Fruit fly (Drosophila melanogaster): Measurements from ENCODE around the gene CG14285.

The CG14285 gene

dm6 chr3R:19073002-19073401, 48.1 kb downstream of the CG14285 start (continued):
- TF ChIP-seq CG18764 (GFP tag; optimal IDR thresholded peaks at IDR 0.05) (no peak), ase (GFP tag; IDR thresholded peaks at IDR 0.05) (no peak), nerfin-2 (GFP tag; IDR thresholded peaks at IDR 0.05; ENCODE audit: partially characterized antibody) (no peak), HLH54F (GFP tag; optimal IDR thresholded peaks at IDR 0.05) (no peak), gt (GFP tag; IDR thresholded peaks at IDR 0.05) (no peak), Poxn (GFP tag; IDR thresholded peaks at IDR 0.05) (no peak), croc (GFP tag; conservative IDR thresholded peaks at IDR 0.05) (peak; percentile 66), CG6689 (GFP tag; IDR thresholded peaks at IDR 0.05) (peak; percentile 71), CG8089 (GFP tag; optimal IDR thresholded peaks at IDR 0.05) (no peak), ap (GFP tag; IDR thresholded peaks at IDR 0.05) (peak; percentile 44), CG34376 (GFP tag; optimal IDR thresholded peaks at IDR 0.05) (no peak), z (GFP tag; IDR thresholded peaks at IDR 0.05) (no peak), CG6765 (GFP tag; optimal IDR thresholded peaks at IDR 0.05) (no peak), Taf1 (GFP tag; IDR thresholded peaks at IDR 0.05) (no peak), BtbVII (GFP tag; optimal IDR thresholded peaks at IDR 0.05) (no peak), nerfin-1 (tag; optimal IDR thresholded peaks at IDR 0.05) (peak; percentile 71), CG16813 (GFP tag; IDR thresholded peaks at IDR 0.05; ENCODE audit: partially characterized antibody) (no peak), H15 (GFP tag; IDR thresholded peaks at IDR 0.05) (no peak), seq (GFP tag; IDR thresholded peaks at IDR 0.05) (no peak), CG5245 (GFP tag; optimal IDR thresholded peaks at IDR 0.05) (no peak), CG12942 (GFP tag; optimal IDR thresholded peaks at IDR 0.05) (no peak), cato (GFP tag; optimal IDR thresholded peaks at IDR 0.05; ENCODE audit: borderline replicate concordance) (no peak), run (tag; optimal IDR thresholded peaks at IDR 0.05) (no peak), bab2 (GFP tag; optimal IDR thresholded peaks at IDR 0.05) (peak; percentile 33), Fer3 (tag; optimal IDR thresholded peaks at IDR 0.05) (no peak), Myb (GFP tag; optimal IDR thresholded peaks at IDR 0.05) (no peak), Tbp (GFP tag; optimal IDR thresholded peaks at IDR 0.05) (no peak), CG4282 (GFP tag; optimal IDR thresholded peaks at IDR 0.05) (no peak), HLHmδ (GFP tag; optimal IDR thresholded peaks at IDR 0.05) (no peak), Dll (GFP tag; IDR thresholded peaks at IDR 0.05; ENCODE audit: partially characterized antibody) (no peak), CG14667 (GFP tag; IDR thresholded peaks at IDR 0.05) (0 out of 2 replicates have a peak, but pooled peaks have one; percentile 11), Usf (GFP tag; optimal IDR thresholded peaks at IDR 0.05) (no peak), maf-S (GFP tag; optimal IDR thresholded peaks at IDR 0.05) (no peak), sima (GFP tag; optimal IDR thresholded peaks at IDR 0.05) (no peak), CG12071 (GFP tag; optimal IDR thresholded peaks at IDR 0.05) (no peak), pan (optimal IDR thresholded peaks at IDR 0.05) (no peak), pan (GFP tag; optimal IDR thresholded peaks at IDR 0.05 in 1 of 2, IDR thresholded peaks at IDR 0.05 in 1 of 2) (peak in 1 of 2 experiments; percentile 72), CG2889 (GFP tag; IDR thresholded peaks at IDR 0.05) (no peak), Hsf (GFP tag; optimal IDR thresholded peaks at IDR 0.05) (peak; percentile 36), CG2199 (GFP tag; IDR thresholded peaks at IDR 0.05) (0 out of 3 replicates have a peak, but pooled peaks have one; percentile 47), Eip74EF (GFP tag; optimal IDR thresholded peaks at IDR 0.05) (peak in 1 of 2 experiments; percentile 70), CG12299 (tag; optimal IDR thresholded peaks at IDR 0.05) (peak; percentile 11), emc (GFP tag; optimal IDR thresholded peaks at IDR 0.05) (no peak), klu (GFP tag; IDR thresholded peaks at IDR 0.05) (no peak), CG5180 (GFP tag; optimal IDR thresholded peaks at IDR 0.05) (peak; percentile 6), Dbx (GFP tag; IDR thresholded peaks at IDR 0.05) (no peak), luna (GFP tag; optimal IDR thresholded peaks at IDR 0.05) (no peak), CG10543 (GFP tag; optimal IDR thresholded peaks at IDR 0.05) (no peak), CG6683 (GFP tag; optimal IDR thresholded peaks at IDR 0.05) (no peak), tll (GFP tag; optimal IDR thresholded peaks at IDR 0.05) (no peak), lilli (GFP tag; optimal IDR thresholded peaks at IDR 0.05) (no peak), wdn (GFP tag; IDR thresholded peaks at IDR 0.05) (no peak)

All from whole organism, embryonic.